Worm (Caenorhabditis elegans) whole organism, mixed stage, embryonic: ENCODE results near the gene C08B11.9.

Experiments used
- M03D4.4 ChIP-seq: sonication (generic microtip); optimal IDR thresholded peaks from 2 replicates; lab custom pipeline; 2017; ENCODE audit warnings: mild to moderate bottlenecking, missing genetic modification characterization, missing compliant biosample characterization
- bed-3 ChIP-seq: fragments of 200-800 bp; sonication (Bioruptor generic); optimal IDR thresholded peaks from 3 replicates; lab custom pipeline; 2018; ENCODE audit warnings: mild to moderate bottlenecking, missing genetic modification characterization, moderate library complexity, missing compliant biosample characterization
- blmp-1 ChIP-seq: fragments of 150-350 bp; optimal IDR thresholded peaks from 2 replicates; lab custom pipeline; 2014; ENCODE audit warnings: missing biosample characterization, missing genetic modification characterization
- ceh-39 ChIP-seq: fragments of 150-350 bp; optimal IDR thresholded peaks from 2 replicates; lab custom pipeline; 2014; ENCODE audit warnings: missing biosample characterization, missing genetic modification characterization
- ceh-43 ChIP-seq: fragments of 200-800 bp; sonication (Bioruptor generic); optimal IDR thresholded peaks from 2 replicates; lab custom pipeline; 2018; ENCODE audit warnings: mild to moderate bottlenecking, missing genetic modification characterization, moderate library complexity, missing compliant biosample characterization
- ceh-83 ChIP-seq: fragments of 200-800 bp; sonication (Bioruptor generic); optimal IDR thresholded peaks from 2 replicates; lab custom pipeline; 2018; ENCODE audit warnings: mild to moderate bottlenecking, missing genetic modification characterization, missing compliant biosample characterization
- ces-1 ChIP-seq: fragments of 150-350 bp; optimal IDR thresholded peaks from 2 replicates; lab custom pipeline; 2014; ENCODE audit warnings: missing biosample characterization, missing genetic modification reagents, missing genetic modification characterization
- cnd-1 ChIP-seq: fragments of 200-800 bp; sonication (Bioruptor generic); optimal IDR thresholded peaks from 2 replicates; lab custom pipeline; 2018; ENCODE audit warnings: mild to moderate bottlenecking, missing genetic modification characterization, missing compliant biosample characterization
- drap-1 ChIP-seq: fragments of 200-800 bp; sonication (Bioruptor generic); optimal IDR thresholded peaks from 3 replicates; lab custom pipeline; 2018; ENCODE audit warnings: mild to moderate bottlenecking, missing genetic modification characterization, missing compliant biosample characterization
- elt-1 ChIP-seq: sonication (generic microtip); optimal IDR thresholded peaks from 2 replicates; lab custom pipeline; 2017; ENCODE audit warnings: missing genetic modification characterization, mild to moderate bottlenecking, missing compliant biosample characterization, antibody characterized with exemption, moderate library complexity, borderline replicate concordance; ENCODE audit not compliant: insufficient read depth
- elt-3 ChIP-seq: fragments of 150-350 bp; optimal IDR thresholded peaks from 2 replicates; lab custom pipeline; 2014; ENCODE audit warnings: missing biosample characterization, missing genetic modification characterization
- flh-1 ChIP-seq: fragments of 200-800 bp; sonication (Bioruptor generic); optimal IDR thresholded peaks from 2 replicates; lab custom pipeline; 2018; ENCODE audit warnings: mild to moderate bottlenecking, missing genetic modification characterization, moderate library complexity, missing compliant biosample characterization
- ham-2 ChIP-seq: fragments of 200-800 bp; sonication (Bioruptor generic); optimal IDR thresholded peaks from 2 replicates; lab custom pipeline; 2018; ENCODE audit warnings: mild to moderate bottlenecking, missing genetic modification characterization, missing compliant biosample characterization
- hlh-1 ChIP-seq: fragments of 150-350 bp; optimal IDR thresholded peaks from 2 replicates; lab custom pipeline; 2014; ENCODE audit warnings: missing biosample characterization, missing genetic modification reagents, missing genetic modification characterization
- lin-13 ChIP-seq: fragments of 150-350 bp; optimal IDR thresholded peaks from 2 replicates; lab custom pipeline; 2014; ENCODE audit warnings: missing biosample characterization, missing genetic modification characterization
- lin-32 ChIP-seq: fragments of 200-800 bp; sonication (Bioruptor generic); optimal IDR thresholded peaks from 2 replicates; lab custom pipeline; 2018; ENCODE audit warnings: mild to moderate bottlenecking, missing genetic modification characterization, missing compliant biosample characterization
- lsy-2 ChIP-seq: fragments of 150-350 bp; optimal IDR thresholded peaks from 2 replicates; lab custom pipeline; 2014; ENCODE audit warnings: missing biosample characterization, missing genetic modification characterization
- mep-1 ChIP-seq: fragments of 150-350 bp; optimal IDR thresholded peaks from 2 replicates; lab custom pipeline; 2017; ENCODE audit warnings: missing biosample characterization, missing genetic modification reagents, missing genetic modification characterization, inconsistent platforms
- mls-2 ChIP-seq: sonication (generic microtip); optimal IDR thresholded peaks from 2 replicates; lab custom pipeline; 2016; ENCODE audit warnings: mild to moderate bottlenecking, missing genetic modification characterization, moderate library complexity, missing compliant biosample characterization
- nhr-12 ChIP-seq: fragments of 150-350 bp; optimal IDR thresholded peaks from 2 replicates; lab custom pipeline; 2014; ENCODE audit warnings: missing biosample characterization, missing genetic modification characterization
- nhr-2 ChIP-seq: fragments of 150-350 bp; optimal IDR thresholded peaks from 2 replicates; lab custom pipeline; 2014; ENCODE audit warnings: missing biosample characterization, missing genetic modification characterization
- nhr-237 ChIP-seq: fragments of 150-350 bp; optimal IDR thresholded peaks from 2 replicates; lab custom pipeline; 2014; ENCODE audit warnings: missing biosample characterization, missing genetic modification characterization
- nhr-28 ChIP-seq: fragments of 150-350 bp; optimal IDR thresholded peaks from 2 replicates; lab custom pipeline; 2014; ENCODE audit warnings: missing biosample characterization, missing genetic modification characterization
- nhr-76 ChIP-seq: sonication (generic microtip); optimal IDR thresholded peaks from 2 replicates; lab custom pipeline; 2017; ENCODE audit warnings: missing biosample characterization, missing genetic modification characterization
- pha-4 ChIP-seq: fragments of 150-350 bp; optimal IDR thresholded peaks from 2 replicates; lab custom pipeline; 2018; ENCODE audit warnings: missing biosample characterization, missing genetic modification reagents, missing genetic modification characterization
- sem-2 ChIP-seq: fragments of 200-800 bp; sonication (Bioruptor generic); optimal IDR thresholded peaks from 2 replicates; lab custom pipeline; 2018; ENCODE audit warnings: mild to moderate bottlenecking, missing genetic modification characterization, missing compliant biosample characterization
- snpc-4 ChIP-seq: fragments of 150-350 bp; optimal IDR thresholded peaks from 2 replicates; lab custom pipeline; 2014; ENCODE audit warnings: missing biosample characterization, missing genetic modification characterization
- sptf-1 ChIP-seq: sonication (generic microtip); optimal IDR thresholded peaks from 2 replicates; lab custom pipeline; 2017; ENCODE audit warnings: mild to moderate bottlenecking, missing genetic modification characterization, moderate library complexity, missing compliant biosample characterization
- tbx-8 ChIP-seq: fragments of 200-800 bp; sonication (Bioruptor generic); optimal IDR thresholded peaks from 2 replicates; lab custom pipeline; 2018; ENCODE audit warnings: mild to moderate bottlenecking, missing genetic modification characterization, moderate library complexity, missing compliant biosample characterization
- unc-120 ChIP-seq: sonication (generic microtip); optimal IDR thresholded peaks from 2 replicates; lab custom pipeline; 2017; ENCODE audit warnings: missing genetic modification characterization, missing compliant biosample characterization; ENCODE audit not compliant: poor library complexity, severe bottlenecking
- unc-39 ChIP-seq: fragments of 150-350 bp; optimal IDR thresholded peaks from 2 replicates; lab custom pipeline; 2014; ENCODE audit warnings: missing biosample characterization, missing genetic modification characterization
- unc-62 ChIP-seq: fragments of 150-350 bp; optimal IDR thresholded peaks from 2 replicates; lab custom pipeline; 2014; ENCODE audit warnings: missing biosample characterization, missing genetic modification reagents, missing genetic modification characterization
- zip-8 ChIP-seq: fragments of 150-350 bp; optimal IDR thresholded peaks from 2 replicates; lab custom pipeline; 2014; ENCODE audit warnings: missing biosample characterization, missing genetic modification characterization
- ztf-11 ChIP-seq: fragments of 150-350 bp; optimal IDR thresholded peaks from 2 replicates; lab custom pipeline; 2014; ENCODE audit warnings: missing biosample characterization, missing genetic modification characterization

The C08B11.9 gene

DNA sequence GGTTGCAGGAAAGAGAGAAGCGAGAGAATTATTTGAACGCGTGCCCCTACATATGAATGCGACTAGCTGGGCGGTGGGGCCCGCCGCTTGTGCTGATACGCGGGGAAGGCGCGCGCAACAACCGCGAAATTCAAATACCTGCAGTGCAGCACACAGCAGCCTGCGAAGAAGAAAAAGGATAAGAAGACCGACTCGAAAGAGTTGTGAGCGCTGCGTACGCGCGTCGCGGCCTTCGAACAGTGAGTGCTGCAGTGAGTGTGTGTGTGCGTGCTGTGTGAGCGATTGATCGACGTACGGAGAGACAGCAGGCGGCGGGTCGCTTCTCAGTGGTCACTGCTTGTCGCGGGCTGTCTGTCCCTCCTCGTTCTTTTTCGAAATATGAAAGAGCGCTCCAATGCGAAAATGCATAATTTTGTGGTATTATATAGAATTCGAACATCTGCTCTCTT, 9.7 kb downstream of the C08B11.9 start:
- peak; percentile 79 for TF ChIP-seq unc-62 (GFP tag; lab: Kevin White, UChicago)
- TF ChIP-seq zip-8 (tag; lab: Kevin White, UChicago): no peak
- TF ChIP-seq nhr-237 (tag; lab: Kevin White, UChicago): no peak
- TF ChIP-seq blmp-1: no peak
- peak; percentile 82 for TF ChIP-seq drap-1 (GFP tag; lab: Kevin White, UChicago)
- TF ChIP-seq sptf-1 (tag; lab: Kevin White, UChicago): peak; percentile 74
- TF ChIP-seq hlh-1 (tag; lab: Kevin White, UChicago): peak; percentile 75
- peak; percentile 33 for TF ChIP-seq elt-1 (tag; lab: Kevin White, UChicago)
- peak; percentile 28 for TF ChIP-seq ztf-11
- TF ChIP-seq lin-13 (tag; lab: Kevin White, UChicago): peak; percentile 84
- TF ChIP-seq lsy-2 (tag; lab: Kevin White, UChicago): peak; percentile 50
- TF ChIP-seq mep-1 (tag; lab: Kevin White, UChicago): peak; percentile 25
- TF ChIP-seq elt-3 (tag; lab: Kevin White, UChicago): no peak
- no peak for TF ChIP-seq sem-2 (GFP tag; lab: Kevin White, UChicago)
- TF ChIP-seq unc-120 (tag; lab: Kevin White, UChicago): peak; percentile 80
- TF ChIP-seq nhr-76 (tag; lab: Kevin White, UChicago): no peak
- TF ChIP-seq nhr-2: no peak
- TF ChIP-seq flh-1 (GFP tag; lab: Kevin White, UChicago): peak; percentile 30
- peak; percentile 31 for TF ChIP-seq ces-1 (GFP tag; lab: Kevin White, UChicago)
- TF ChIP-seq snpc-4 (tag; lab: Kevin White, UChicago): no peak
- TF ChIP-seq M03D4.4 (tag; lab: Kevin White, UChicago): peak; percentile 70
- peak; percentile 60 for TF ChIP-seq lin-32
- no peak for TF ChIP-seq ceh-39 (tag; lab: Kevin White, UChicago)
- TF ChIP-seq ham-2 (GFP tag; lab: Kevin White, UChicago): peak; percentile 91
- TF ChIP-seq ceh-43 (GFP tag; lab: Kevin White, UChicago): no peak
- TF ChIP-seq pha-4 (tag; lab: Kevin White, UChicago): peak; percentile 85
- no peak for TF ChIP-seq bed-3
- TF ChIP-seq nhr-12 (tag; lab: Kevin White, UChicago): no peak
- TF ChIP-seq cnd-1 (tag; lab: Kevin White, UChicago): peak; percentile 61
- TF ChIP-seq nhr-28 (tag; lab: Kevin White, UChicago): no peak
- peak; percentile 75 for TF ChIP-seq mls-2 (tag; lab: Kevin White, UChicago)
- no peak for TF ChIP-seq ceh-83
- TF ChIP-seq unc-39 (tag; lab: Kevin White, UChicago): no peak
- peak; percentile 57 for TF ChIP-seq tbx-8 (GFP tag; lab: Kevin White, UChicago)
- TF ChIP-seq, all 35 proteins: peak for 19

- TF ChIP-seq nhr-2: no peak
- TF ChIP-seq mls-2 (tag; lab: Kevin White, UChicago): no peak
- no peak for TF ChIP-seq nhr-28 (tag; lab: Kevin White, UChicago)
- no peak for TF ChIP-seq nhr-12 (tag; lab: Kevin White, UChicago)
- TF ChIP-seq unc-120 (tag; lab: Kevin White, UChicago): no peak
- TF ChIP-seq mep-1 (tag; lab: Kevin White, UChicago): no peak
- no peak for TF ChIP-seq M03D4.4 (tag; lab: Kevin White, UChicago)
- TF ChIP-seq ham-2 (GFP tag; lab: Kevin White, UChicago): no peak
- TF ChIP-seq lsy-2 (tag; lab: Kevin White, UChicago): no peak
- no peak for TF ChIP-seq ceh-83
- TF ChIP-seq elt-3 (tag; lab: Kevin White, UChicago): no peak
Observed at ce11 chrII:8027663-8028062, 10.3 kb downstream of the C08B11.9 start, which contains the start of gene swsn-7. swsn-7 (minus strand) TSS chrII:8027763.

DNA sequence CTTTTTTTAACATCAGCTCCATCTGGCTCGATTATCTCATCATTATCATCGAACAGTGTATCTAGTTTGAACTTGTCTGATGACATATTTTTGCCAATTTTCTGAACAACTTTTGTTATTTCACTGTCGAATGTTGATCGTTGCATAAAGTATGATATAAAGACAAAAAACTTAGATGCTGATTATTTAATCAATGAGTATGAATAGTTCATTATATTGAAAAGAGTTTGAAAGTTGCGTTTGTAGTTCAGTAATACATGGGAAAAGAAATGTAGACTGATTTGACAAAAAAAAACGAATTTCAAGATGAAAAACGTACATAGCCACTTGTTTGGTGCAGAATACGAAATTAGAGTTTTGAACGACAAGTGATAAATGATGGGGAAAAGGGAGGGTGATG, 15.5 kb downstream of the C08B11.9 start, which contains the start of gene hda-2:
Gene hda-2 (minus strand): TSS at position 101 of the 400 bp plus-strand sequence.
- TF ChIP-seq ceh-83 (no peak), ceh-39 (tag; lab: Kevin White, UChicago) (no peak), bed-3 (no peak), mls-2 (tag; lab: Kevin White, UChicago) (no peak), sem-2 (GFP tag; lab: Kevin White, UChicago) (no peak), ces-1 (GFP tag; lab: Kevin White, UChicago) (no peak), nhr-28 (tag; lab: Kevin White, UChicago) (no peak), M03D4.4 (tag; lab: Kevin White, UChicago) (no peak), ceh-43 (GFP tag; lab: Kevin White, UChicago) (no peak)
- TF ChIP-seq, all 35 proteins: peak for 0
